Worm (Caenorhabditis elegans) whole organism, L3 larva: ENCODE results near the gene ZK177.3.

Source experiments
- R02D3.7 ChIP-seq: fragments of 150-350 bp; optimal IDR thresholded peaks from 2 replicates; lab custom pipeline; 2014; ENCODE audit warnings: missing biosample characterization, missing genetic modification characterization
- ZK546.5 ChIP-seq: sonication (generic microtip); optimal IDR thresholded peaks from 2 replicates; lab custom pipeline; 2017; ENCODE audit warnings: missing biosample characterization, missing genetic modification characterization
- elt-1 ChIP-seq: fragments of 150-350 bp; optimal IDR thresholded peaks from 2 replicates; lab custom pipeline; 2014; ENCODE audit warnings: missing biosample characterization, missing genetic modification characterization
- eor-1 ChIP-seq, 2 experiments: fragments of 150-350 bp; optimal IDR thresholded peaks; 2 replicates each; lab custom pipeline; 2014 to 2018; ENCODE audit warnings: missing biosample characterization in 2 of 2, missing genetic modification characterization in 2 of 2
- fos-1 ChIP-seq: fragments of 150-350 bp; optimal IDR thresholded peaks from 2 replicates; lab custom pipeline; 2014; ENCODE audit warnings: missing biosample characterization, missing genetic modification characterization
- jun-1 ChIP-seq: fragments of 150-350 bp; optimal IDR thresholded peaks from 2 replicates; lab custom pipeline; 2014; ENCODE audit warnings: missing biosample characterization, missing genetic modification reagents, missing genetic modification characterization
- lin-15B ChIP-seq: fragments of 150-350 bp; optimal IDR thresholded peaks from 2 replicates; lab custom pipeline; 2014; ENCODE audit warnings: missing biosample characterization, missing genetic modification characterization
- mdl-1 ChIP-seq: fragments of 150-350 bp; optimal IDR thresholded peaks from 2 replicates; lab custom pipeline; 2014; ENCODE audit warnings: missing biosample characterization, missing genetic modification characterization
- nhr-12 ChIP-seq: fragments of 150-350 bp; optimal IDR thresholded peaks from 2 replicates; lab custom pipeline; 2014; ENCODE audit warnings: missing biosample characterization, missing genetic modification characterization
- nhr-237 ChIP-seq: fragments of 150-350 bp; optimal IDR thresholded peaks from 2 replicates; lab custom pipeline; 2014; ENCODE audit warnings: missing biosample characterization, missing genetic modification characterization
- nhr-28 ChIP-seq: fragments of 150-350 bp; optimal IDR thresholded peaks from 2 replicates; lab custom pipeline; 2014; ENCODE audit warnings: missing biosample characterization, missing genetic modification characterization
- skn-1 ChIP-seq: fragments of 150-350 bp; optimal IDR thresholded peaks from 2 replicates; lab custom pipeline; 2014; ENCODE audit warnings: missing biosample characterization, missing genetic modification characterization
- unc-39 ChIP-seq: sonication (generic microtip); optimal IDR thresholded peaks from 4 replicates; lab custom pipeline; 2017; ENCODE audit warnings: missing biosample characterization, missing genetic modification characterization
- ztf-4 ChIP-seq: fragments of 150-350 bp; optimal IDR thresholded peaks from 2 replicates; lab custom pipeline; 2014; ENCODE audit warnings: missing biosample characterization, missing genetic modification characterization

DNA sequence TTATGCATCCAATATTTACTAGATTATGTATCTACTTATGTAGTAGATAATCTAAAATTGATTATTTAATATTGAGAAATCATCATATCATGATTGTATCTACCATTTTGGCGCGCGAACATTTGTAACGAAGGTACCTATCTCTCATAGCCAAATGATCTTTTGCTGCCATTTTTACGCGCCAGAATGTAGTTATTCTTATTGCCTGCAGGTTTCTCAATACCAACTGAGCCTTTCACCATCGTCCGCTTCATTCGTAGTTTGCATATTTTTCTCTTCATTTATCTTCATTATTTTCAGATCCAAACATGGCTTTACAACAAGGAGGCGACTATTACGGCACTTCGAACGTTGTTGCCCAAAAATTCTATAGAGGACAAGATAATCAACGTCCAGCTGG is 12.2 kb downstream of the ZK177.3 start, which contains the start of gene ZK177.1:
- TF ChIP-seq ZK546.5 (tag; lab: Kevin White, UChicago) (no peak), skn-1 (no peak), nhr-12 (no peak), ztf-4 (no peak), nhr-237 (tag; lab: Kevin White, UChicago) (no peak), lin-15B (no peak), mdl-1 (no peak), unc-39 (tag; lab: Kevin White, UChicago) (no peak), R02D3.7 (no peak), eor-1 (tag; optimal IDR thresholded peaks at IDR 0.05; lab: Kevin White, UChicago) (no peak), fos-1 (tag; lab: Kevin White, UChicago) (no peak), jun-1 (tag; lab: Kevin White, UChicago) (no peak), nhr-28 (tag; lab: Kevin White, UChicago) (no peak), elt-1 (tag; lab: Kevin White, UChicago) (no peak)
